Worm (Caenorhabditis elegans): ENCODE results near the gene fipr-20.

DNA sequence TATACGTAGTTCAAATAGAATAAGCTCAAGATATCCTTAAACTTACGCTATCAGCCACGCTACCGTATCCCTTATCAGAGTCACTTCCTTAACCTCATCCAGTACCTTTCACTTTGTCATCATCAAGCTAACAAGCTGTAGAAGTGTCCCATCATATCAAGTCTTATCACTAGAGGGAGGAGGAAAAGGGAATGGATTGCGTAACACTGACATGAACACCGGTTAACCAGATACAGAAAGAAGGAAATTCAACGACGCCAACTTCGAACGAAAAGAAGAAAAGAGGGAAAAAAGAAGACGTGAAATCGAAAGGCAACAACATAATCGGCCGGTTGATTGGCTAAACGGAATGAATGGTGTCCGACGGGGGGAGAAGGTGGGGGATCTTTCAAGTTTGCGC, 27.9 kb upstream of the fipr-20 start:
- TF ChIP-seq F13H6.1 (tag; optimal IDR thresholded peaks at IDR 0.05) (no peak), che-1 (tag; optimal IDR thresholded peaks at IDR 0.05) (no peak)
